Fruit fly (Drosophila melanogaster) whole organism, pupa: Measurements from ENCODE around the gene CG34174.
A peak's percentile ranks its signal among the peaks of the same experiment; 100 is the strongest.

Experiments used
- CG10348 ChIP-seq: fragments of 200-800 bp; sonication (Bioruptor generic); IDR thresholded peaks from 2 replicates; pipeline ENCODE4 v1.3.6; 2022; ENCODE audit warnings: missing biosample characterization, missing genetic modification characterization
- CG12605 ChIP-seq: fragments of 200-800 bp; sonication (Bioruptor generic); IDR thresholded peaks from 2 replicates; pipeline ENCODE4 v1.3.6; 2022; ENCODE audit warnings: missing biosample characterization, missing genetic modification characterization
- CG13204 ChIP-seq: fragments of 200-800 bp; sonication (Bioruptor generic); optimal IDR thresholded peaks from 2 replicates; lab custom pipeline; 2018; ENCODE audit warnings: missing biosample characterization, mild to moderate bottlenecking, missing genetic modification characterization, moderate library complexity
- CG14655 ChIP-seq: fragments of 200-800 bp; sonication (Bioruptor generic); optimal IDR thresholded peaks from 3 replicates; lab custom pipeline; 2017; ENCODE audit warnings: mild to moderate bottlenecking, missing biosample characterization, missing genetic modification reagents, missing genetic modification characterization
- CG15710 ChIP-seq: fragments of 200-800 bp; sonication (Bioruptor generic); optimal IDR thresholded peaks from 2 replicates; lab custom pipeline; 2018; ENCODE audit warnings: missing biosample characterization, mild to moderate bottlenecking, missing genetic modification characterization, moderate library complexity
- CG17806 ChIP-seq: fragments of 200-800 bp; sonication (Bioruptor generic); optimal IDR thresholded peaks from 2 replicates; lab custom pipeline; 2018; ENCODE audit warnings: missing biosample characterization, mild to moderate bottlenecking, missing genetic modification characterization, moderate library complexity
- CG32121 ChIP-seq: fragments of 200-800 bp; sonication (Bioruptor generic); IDR thresholded peaks from 2 replicates; pipeline ENCODE4 v1.3.6; 2022; ENCODE audit warnings: missing biosample characterization, missing genetic modification characterization
- CG34367 ChIP-seq: fragments of 200-800 bp; sonication (Bioruptor generic); optimal IDR thresholded peaks from 2 replicates; lab custom pipeline; 2018; ENCODE audit warnings: missing biosample characterization, mild to moderate bottlenecking, missing genetic modification characterization
- CG4496 ChIP-seq: fragments of 200-800 bp; sonication (Bioruptor generic); IDR thresholded peaks from 3 replicates; pipeline ENCODE4 v1.3.6; 2022; ENCODE audit warnings: missing biosample characterization, missing genetic modification characterization
- CG8159 ChIP-seq: fragments of 200-800 bp; sonication (Bioruptor generic); optimal IDR thresholded peaks from 3 replicates; lab custom pipeline; 2018; ENCODE audit warnings: missing biosample characterization, mild to moderate bottlenecking, missing genetic modification characterization, moderate library complexity
- CG8301 ChIP-seq: fragments of 200-800 bp; sonication (Bioruptor generic); optimal IDR thresholded peaks from 2 replicates; lab custom pipeline; 2018; ENCODE audit warnings: missing biosample characterization, mild to moderate bottlenecking, missing genetic modification characterization
- CG9948 ChIP-seq: fragments of 200-800 bp; sonication (Bioruptor generic); optimal IDR thresholded peaks from 2 replicates; lab custom pipeline; 2018; ENCODE audit warnings: missing biosample characterization, mild to moderate bottlenecking, missing genetic modification characterization, moderate library complexity
- D1 ChIP-seq: fragments of 200-800 bp; sonication (Bioruptor generic); optimal IDR thresholded peaks from 2 replicates; lab custom pipeline; 2018; ENCODE audit warnings: missing biosample characterization, mild to moderate bottlenecking, missing genetic modification characterization, moderate library complexity
- EcR ChIP-seq: fragments of 200-800 bp; sonication (Bioruptor generic); optimal IDR thresholded peaks from 3 replicates; lab custom pipeline; 2019; ENCODE audit warnings: missing biosample characterization, missing genetic modification characterization, mild to moderate bottlenecking, moderate library complexity, missing genetic modification reagents
- Ets98B ChIP-seq: fragments of 200-800 bp; sonication (Bioruptor generic); IDR thresholded peaks from 2 replicates; pipeline ENCODE4 v1.3.6; 2022; ENCODE audit warnings: missing biosample characterization, missing genetic modification characterization
- Pif1A ChIP-seq: fragments of 200-800 bp; sonication (Bioruptor generic); optimal IDR thresholded peaks from 3 replicates; lab custom pipeline; 2016; ENCODE audit warnings: missing biosample characterization, missing genetic modification characterization
- Pif1B ChIP-seq: fragments of 200-800 bp; sonication (Bioruptor generic); optimal IDR thresholded peaks from 3 replicates; lab custom pipeline; 2016; ENCODE audit warnings: missing biosample characterization, missing genetic modification characterization
- Snoo ChIP-seq: fragments of 200-800 bp; sonication (Bioruptor generic); optimal IDR thresholded peaks from 3 replicates; lab custom pipeline; 2017; ENCODE audit warnings: missing biosample characterization, mild to moderate bottlenecking, missing genetic modification characterization, inconsistent platforms
- fd96Ca ChIP-seq: fragments of 200-800 bp; sonication (Bioruptor generic); IDR thresholded peaks from 3 replicates; pipeline ENCODE4 v1.3.6; 2022; ENCODE audit warnings: missing biosample characterization, missing genetic modification characterization
- gl ChIP-seq: fragments of 200-800 bp; sonication (Bioruptor generic); optimal IDR thresholded peaks from 2 replicates; lab custom pipeline; 2018; ENCODE audit warnings: missing biosample characterization, mild to moderate bottlenecking, missing genetic modification characterization
- rn ChIP-seq: fragments of 200-800 bp; sonication (Bioruptor generic); IDR thresholded peaks from 2 replicates; pipeline ENCODE4 v1.3.6; 2022; ENCODE audit warnings: missing biosample characterization, missing genetic modification characterization

CG34174 gene

dm6 chr2L:2239284-2239683 lies 25.2 kb downstream of the CG34174 start, which contains the start of gene Tengl2:
TSS of gene Tengl2 (minus strand) at chr2L:2239384.
- TF ChIP-seq CG32121 (GFP tag; lab: Robert Waterston, UW) (no peak), CG17806 (tag; lab: Kevin White, UChicago) (no peak), CG34367 (no peak), CG9948 (no peak), Pif1B (GFP tag; lab: Kevin White, UChicago) (no peak), CG14655 (GFP tag; lab: Kevin White, UChicago) (no peak), CG8301 (tag; lab: Kevin White, UChicago) (no peak), CG13204 (GFP tag; lab: Kevin White, UChicago) (no peak), EcR (GFP tag; lab: Kevin White, UChicago) (no peak)

DNA sequence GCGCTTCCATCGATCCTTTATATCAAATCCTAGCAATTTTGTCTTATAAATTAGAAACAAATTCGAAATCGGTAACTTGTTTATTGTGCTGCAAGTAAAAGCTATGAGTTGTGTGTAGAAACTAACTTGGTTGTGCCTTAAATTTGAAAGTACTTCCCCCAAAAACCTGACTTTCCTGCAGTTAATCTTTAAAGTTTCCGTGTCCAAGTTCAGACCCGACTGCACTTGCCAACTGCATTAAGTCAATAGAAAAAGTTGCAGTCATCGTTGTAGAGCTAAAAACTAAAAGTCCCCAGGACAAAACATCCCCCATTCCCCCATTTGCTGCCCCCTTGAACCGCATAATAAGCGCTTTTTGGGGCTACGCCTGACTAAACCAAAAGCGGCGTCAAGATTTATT lies 26.4 kb downstream of the CG34174 start, which contains the start of gene Tengl1:
Gene Tengl1, minus strand, starts transcription at position 101 of the 400 bp plus-strand sequence.
- TF ChIP-seq D1 (no peak), CG8159 (tag; lab: Kevin White, UChicago) (no peak), CG17806 (tag; lab: Kevin White, UChicago) (no peak), CG8301 (tag; lab: Kevin White, UChicago) (no peak)
- TF ChIP-seq, all 21 proteins: peak for 0

- no peak for TF ChIP-seq CG8301 (tag; lab: Kevin White, UChicago)
- 0 out of 2 replicates have a peak, but pooled peaks have one; percentile 23 for TF ChIP-seq CG10348 (GFP tag; lab: Robert Waterston, UW)
- TF ChIP-seq fd96Ca (GFP tag; lab: Robert Waterston, UW): peak; percentile 52; the same call in 1 of the 3 replicates
- no peak for TF ChIP-seq rn (GFP tag; lab: Robert Waterston, UW)
- no peak for TF ChIP-seq Pif1A (GFP tag; lab: Kevin White, UChicago)
- peak; percentile 74 for TF ChIP-seq EcR (GFP tag; lab: Kevin White, UChicago)
- peak; percentile 67 for TF ChIP-seq CG4496
- peak; percentile 20; the same call in 1 of the 2 replicates for TF ChIP-seq Ets98B
- TF ChIP-seq gl (tag; lab: Kevin White, UChicago): no peak
- 0 out of 2 replicates have a peak, but pooled peaks have one; percentile 12 for TF ChIP-seq CG32121 (GFP tag; lab: Robert Waterston, UW)
- no peak for TF ChIP-seq CG14655 (GFP tag; lab: Kevin White, UChicago)
Measured at dm6 chr2L:2242139-2242538, 28.1 kb downstream of the CG34174 start, which contains the start of gene CG4267. TSS of gene CG4267 (plus strand) at chr2L:2242378.

DNA sequence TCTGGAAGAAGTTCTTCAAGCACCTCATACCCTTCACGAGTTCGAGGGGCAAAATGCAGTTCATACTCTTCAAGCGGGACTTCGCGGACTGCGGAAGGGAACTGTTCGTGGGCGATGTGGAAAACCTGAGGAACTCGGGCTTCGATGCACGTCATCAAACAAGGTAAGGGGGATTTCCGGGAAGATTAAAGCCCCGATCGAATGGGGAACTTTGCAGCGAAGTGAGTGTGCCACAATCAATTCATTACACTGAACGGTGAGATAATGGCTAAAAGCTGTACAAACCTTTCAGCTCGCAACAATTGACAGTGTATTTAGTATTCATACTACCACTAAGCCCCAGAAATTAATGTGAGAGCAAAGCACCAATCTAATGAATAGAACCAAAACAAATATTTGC lies 28.7 kb downstream of the CG34174 start:
- TF ChIP-seq CG8159 (tag; lab: Kevin White, UChicago) (no peak), CG8301 (tag; lab: Kevin White, UChicago) (no peak)

DNA sequence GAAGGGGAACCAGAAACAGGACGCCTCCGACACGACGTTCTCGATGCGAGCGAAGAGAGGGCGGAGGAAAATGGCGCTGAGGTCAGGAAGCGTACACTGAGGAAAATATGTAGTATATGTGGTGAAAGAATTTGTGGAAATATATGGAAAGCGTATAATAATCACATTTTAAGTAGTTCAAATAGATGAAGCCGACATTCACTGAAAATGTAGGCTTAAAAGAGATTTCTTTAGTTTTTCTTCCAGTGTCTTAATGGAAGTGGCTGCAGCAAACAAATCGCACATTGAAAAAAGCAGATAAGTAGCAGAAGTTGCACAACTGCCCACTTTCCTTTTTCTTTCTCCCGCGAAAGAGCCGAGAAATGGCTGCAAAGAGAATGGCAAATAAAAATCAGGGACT lies 35.5 kb downstream of the CG34174 start:
- TF ChIP-seq Pif1A (GFP tag; lab: Kevin White, UChicago) (no peak), CG4496 (no peak), D1 (no peak), CG8159 (tag; lab: Kevin White, UChicago) (peak; percentile 36), fd96Ca (GFP tag; lab: Robert Waterston, UW) (0 out of 3 replicates have a peak, but pooled peaks have one; percentile 25), gl (tag; lab: Kevin White, UChicago) (no peak), CG34367 (no peak), rn (GFP tag; lab: Robert Waterston, UW) (no peak)

dm6 chr2L:2251175-2251574 lies 37.1 kb downstream of the CG34174 start, which contains the start of gene Ser12:
TSS of gene Ser12 (minus strand) at chr2L:2251275.
- no peak for TF ChIP-seq D1
- TF ChIP-seq Pif1A (GFP tag; lab: Kevin White, UChicago): no peak
- no peak for TF ChIP-seq CG10348 (GFP tag; lab: Robert Waterston, UW)
- TF ChIP-seq CG17806 (tag; lab: Kevin White, UChicago): no peak
- no peak for TF ChIP-seq Pif1B (GFP tag; lab: Kevin White, UChicago)
- no peak for TF ChIP-seq EcR (GFP tag; lab: Kevin White, UChicago)
- no peak for TF ChIP-seq CG32121 (GFP tag; lab: Robert Waterston, UW)
- no peak for TF ChIP-seq rn (GFP tag; lab: Robert Waterston, UW)
- TF ChIP-seq CG12605 (GFP tag; lab: Robert Waterston, UW): no peak
- TF ChIP-seq fd96Ca (GFP tag; lab: Robert Waterston, UW): no peak
- TF ChIP-seq CG8301 (tag; lab: Kevin White, UChicago): no peak
- no peak for TF ChIP-seq CG8159 (tag; lab: Kevin White, UChicago)
- no peak for TF ChIP-seq Ets98B
- TF ChIP-seq gl (tag; lab: Kevin White, UChicago): no peak
- no peak for TF ChIP-seq Snoo
- TF ChIP-seq, all 21 proteins: peak for 0

DNA sequence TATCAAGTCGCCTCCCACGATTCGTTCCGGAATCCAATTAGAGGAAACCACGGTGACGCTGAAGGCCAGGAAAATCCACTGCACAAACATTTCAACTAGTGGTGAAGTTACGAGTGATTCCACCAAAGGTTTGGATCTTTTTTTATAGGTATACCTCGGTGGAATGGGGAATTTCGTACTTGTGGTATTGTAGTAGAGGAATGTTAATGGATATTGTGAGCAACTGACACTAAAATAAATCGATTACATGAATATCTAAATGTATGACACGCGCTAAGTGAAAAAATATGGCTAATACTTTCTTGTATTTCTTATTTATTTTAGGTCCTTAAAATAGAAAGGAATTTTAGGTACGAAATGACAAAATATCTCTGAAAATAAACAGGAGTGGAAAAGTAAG lies 38.2 kb downstream of the CG34174 start, which contains the start of gene CG17239:
Gene CG17239, minus strand, starts transcription at position 101 of the 400 bp plus-strand sequence.
- TF ChIP-seq Pif1B (GFP tag; lab: Kevin White, UChicago): no peak
- no peak for TF ChIP-seq CG14655 (GFP tag; lab: Kevin White, UChicago)
- no peak for TF ChIP-seq CG10348 (GFP tag; lab: Robert Waterston, UW)
- no peak for TF ChIP-seq CG32121 (GFP tag; lab: Robert Waterston, UW)
- TF ChIP-seq CG34367: no peak
- TF ChIP-seq CG9948: no peak
- no peak for TF ChIP-seq Ets98B
- TF ChIP-seq EcR (GFP tag; lab: Kevin White, UChicago): no peak
- TF ChIP-seq CG17806 (tag; lab: Kevin White, UChicago): no peak
- TF ChIP-seq CG12605 (GFP tag; lab: Robert Waterston, UW): no peak
- TF ChIP-seq D1: no peak
- no peak for TF ChIP-seq Snoo
- no peak for TF ChIP-seq rn (GFP tag; lab: Robert Waterston, UW)
- no peak for TF ChIP-seq fd96Ca (GFP tag; lab: Robert Waterston, UW)
- no peak for TF ChIP-seq gl (tag; lab: Kevin White, UChicago)
- no peak for TF ChIP-seq CG8159 (tag; lab: Kevin White, UChicago)
- no peak for TF ChIP-seq CG15710 (tag; lab: Kevin White, UChicago)
